Worm (Caenorhabditis elegans): ENCODE data around the gene R05H10.3.

The R05H10.3 gene

DNA sequence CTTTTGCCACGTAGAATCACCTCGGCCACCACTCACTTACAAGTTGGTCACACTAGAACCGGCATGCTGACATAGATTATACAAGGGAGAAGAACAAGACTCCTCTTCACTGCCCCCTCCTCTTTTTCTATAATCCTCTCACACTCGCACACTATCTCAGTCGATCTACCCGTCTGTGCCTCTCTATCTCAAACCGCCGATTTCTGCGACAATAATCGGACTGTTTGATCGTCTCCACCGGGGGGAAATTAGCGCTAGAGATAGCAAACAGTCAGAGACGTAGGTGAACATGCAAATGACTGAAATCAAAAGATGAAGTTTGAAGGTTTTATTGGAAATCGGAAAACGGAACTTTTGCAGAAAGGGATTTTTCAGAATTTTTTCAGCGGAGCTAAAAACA is 47.3 kb upstream of the R05H10.3 start (continued):
- TF ChIP-seq hmg-20 (GFP tag; IDR thresholded peaks at IDR 0.05) (no peak), rpc-1 (optimal IDR thresholded peaks at IDR 0.05) (no peak), rpc-1 (tag; optimal IDR thresholded peaks at IDR 0.05) (no peak), nhr-80 (tag; optimal IDR thresholded peaks at IDR 0.05) (peak; percentile 92), dpff-1 (tag; optimal IDR thresholded peaks at IDR 0.05) (no peak), B0336.3 (GFP tag; IDR thresholded peaks at IDR 0.05) (0 out of 2 replicates have a peak, but pooled peaks have one; percentile 18), nhr-120 (GFP tag; IDR thresholded peaks at IDR 0.05) (no peak), ZK185.1 (tag; optimal IDR thresholded peaks at IDR 0.05; ENCODE audit: poor library complexity, severe bottlenecking) (no peak), K11D2.4 (GFP tag; IDR thresholded peaks at IDR 0.05) (no peak), let-607 (tag; optimal IDR thresholded peaks at IDR 0.05) (peak in 1 of 2 experiments; percentile 1), snpc-4 (GFP tag; optimal IDR thresholded peaks at IDR 0.05) (no peak), snpc-4 (tag; optimal IDR thresholded peaks at IDR 0.05) (peak in 3 of 4 experiments; percentile 18 to 56 (median 20)), ceh-91 (GFP tag; IDR thresholded peaks at IDR 0.05) (no peak), ceh-27 (GFP tag; optimal IDR thresholded peaks at IDR 0.05) (peak; percentile 57), pha-4 (tag; optimal IDR thresholded peaks at IDR 0.05) (no peak), sptf-2 (GFP tag; optimal IDR thresholded peaks at IDR 0.05) (no peak), Y79H2A.3 (GFP tag; conservative IDR thresholded peaks at IDR 0.05) (no peak), nfya-2 (GFP tag; IDR thresholded peaks at IDR 0.05) (no peak), dox-1 (GFP tag; IDR thresholded peaks at IDR 0.05) (peak; percentile 71), unc-130 (GFP tag; optimal IDR thresholded peaks at IDR 0.05) (no peak), Y53F4B.3 (GFP tag; IDR thresholded peaks at IDR 0.05) (no peak), ztf-28 (GFP tag; IDR thresholded peaks at IDR 0.05) (no peak), lin-26 (GFP tag; IDR thresholded peaks at IDR 0.05) (peak; percentile 33; the same call in 1 of the 2 replicates), F55B11.4 (tag; optimal IDR thresholded peaks at IDR 0.05; ENCODE audit: borderline replicate concordance, insufficient read depth) (no peak), repo-1 (tag; optimal IDR thresholded peaks at IDR 0.05) (peak; percentile 9), snpc-1.1 (tag; optimal IDR thresholded peaks at IDR 0.05; ENCODE audit: insufficient read depth) (no peak), F52B5.7 (tag; optimal IDR thresholded peaks at IDR 0.05) (no peak), mes-4 (tag; optimal IDR thresholded peaks at IDR 0.05) (no peak), rec-8 (tag; optimal IDR thresholded peaks at IDR 0.05) (no peak), attf-5 (GFP tag; optimal IDR thresholded peaks at IDR 0.05) (peak; percentile 57), pbrm-1 (GFP tag; IDR thresholded peaks at IDR 0.05) (0 out of 2 replicates have a peak, but pooled peaks have one; percentile 39)

DNA sequence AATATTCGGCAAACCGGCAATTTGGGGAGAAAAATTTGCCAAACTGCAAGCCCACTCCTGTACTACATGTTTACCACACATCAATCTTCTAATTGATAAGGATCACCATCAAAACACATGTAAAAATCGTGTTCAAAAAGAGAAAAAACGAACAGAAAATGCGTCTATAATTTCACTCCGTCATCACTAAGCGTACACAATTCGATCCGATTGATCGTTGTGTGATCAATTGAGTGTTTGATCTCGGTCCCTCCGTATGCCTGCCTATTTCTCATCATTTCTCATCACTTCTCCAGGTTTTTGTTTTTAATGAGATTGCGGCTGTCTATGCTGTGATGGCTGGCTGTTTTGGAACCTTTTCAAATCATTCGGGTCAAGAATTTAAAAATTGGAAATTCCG is 44.3 kb upstream of the R05H10.3 start:
- TF ChIP-seq mel-28 (tag; optimal IDR thresholded peaks at IDR 0.05; ENCODE audit: borderline replicate concordance) (no peak), bed-2 (GFP tag; IDR thresholded peaks at IDR 0.05) (no peak), attf-6 (GFP tag; IDR thresholded peaks at IDR 0.05) (no peak), B0035.1 (tag; optimal IDR thresholded peaks at IDR 0.05) (no peak), sea-2 (GFP tag; IDR thresholded peaks at IDR 0.05) (no peak), madf-6 (GFP tag; IDR thresholded peaks at IDR 0.05) (no peak), lir-1 (GFP tag; conservative IDR thresholded peaks at IDR 0.05) (no peak), ets-4 (GFP tag; optimal IDR thresholded peaks at IDR 0.05) (no peak), madf-10 (tag; optimal IDR thresholded peaks at IDR 0.05) (no peak), unc-62 (GFP tag; optimal IDR thresholded peaks at IDR 0.05) (no peak), akir-1 (GFP tag; optimal IDR thresholded peaks at IDR 0.05) (no peak), F52B5.7 (tag; optimal IDR thresholded peaks at IDR 0.05) (no peak), gei-17 (GFP tag; optimal IDR thresholded peaks at IDR 0.05) (no peak), Y67H2A.10 (GFP tag; conservative IDR thresholded peaks at IDR 0.05) (no peak)
